Fruit fly (Drosophila melanogaster) whole organism, pupa: ENCODE measurements around the gene kraken.

ENCODE experiments used
- CG10348 ChIP-seq: fragments of 200-800 bp; sonication (Bioruptor generic); IDR thresholded peaks from 2 replicates; pipeline ENCODE4 v1.3.6; 2022; ENCODE audit warnings: missing biosample characterization, missing genetic modification characterization
- CG12605 ChIP-seq: fragments of 200-800 bp; sonication (Bioruptor generic); IDR thresholded peaks from 2 replicates; pipeline ENCODE4 v1.3.6; 2022; ENCODE audit warnings: missing biosample characterization, missing genetic modification characterization
- CG13204 ChIP-seq: fragments of 200-800 bp; sonication (Bioruptor generic); optimal IDR thresholded peaks from 2 replicates; lab custom pipeline; 2018; ENCODE audit warnings: missing biosample characterization, mild to moderate bottlenecking, missing genetic modification characterization, moderate library complexity
- CG14655 ChIP-seq: fragments of 200-800 bp; sonication (Bioruptor generic); optimal IDR thresholded peaks from 3 replicates; lab custom pipeline; 2017; ENCODE audit warnings: mild to moderate bottlenecking, missing biosample characterization, missing genetic modification reagents, missing genetic modification characterization
- CG15710 ChIP-seq: fragments of 200-800 bp; sonication (Bioruptor generic); optimal IDR thresholded peaks from 2 replicates; lab custom pipeline; 2018; ENCODE audit warnings: missing biosample characterization, mild to moderate bottlenecking, missing genetic modification characterization, moderate library complexity
- CG17806 ChIP-seq: fragments of 200-800 bp; sonication (Bioruptor generic); optimal IDR thresholded peaks from 2 replicates; lab custom pipeline; 2018; ENCODE audit warnings: missing biosample characterization, mild to moderate bottlenecking, missing genetic modification characterization, moderate library complexity
- CG32121 ChIP-seq: fragments of 200-800 bp; sonication (Bioruptor generic); IDR thresholded peaks from 2 replicates; pipeline ENCODE4 v1.3.6; 2022; ENCODE audit warnings: missing biosample characterization, missing genetic modification characterization
- CG34367 ChIP-seq: fragments of 200-800 bp; sonication (Bioruptor generic); optimal IDR thresholded peaks from 2 replicates; lab custom pipeline; 2018; ENCODE audit warnings: missing biosample characterization, mild to moderate bottlenecking, missing genetic modification characterization
- CG4496 ChIP-seq: fragments of 200-800 bp; sonication (Bioruptor generic); IDR thresholded peaks from 3 replicates; pipeline ENCODE4 v1.3.6; 2022; ENCODE audit warnings: missing biosample characterization, missing genetic modification characterization
- CG8159 ChIP-seq: fragments of 200-800 bp; sonication (Bioruptor generic); optimal IDR thresholded peaks from 3 replicates; lab custom pipeline; 2018; ENCODE audit warnings: missing biosample characterization, mild to moderate bottlenecking, missing genetic modification characterization, moderate library complexity
- CG8301 ChIP-seq: fragments of 200-800 bp; sonication (Bioruptor generic); optimal IDR thresholded peaks from 2 replicates; lab custom pipeline; 2018; ENCODE audit warnings: missing biosample characterization, mild to moderate bottlenecking, missing genetic modification characterization
- CG9948 ChIP-seq: fragments of 200-800 bp; sonication (Bioruptor generic); optimal IDR thresholded peaks from 2 replicates; lab custom pipeline; 2018; ENCODE audit warnings: missing biosample characterization, mild to moderate bottlenecking, missing genetic modification characterization, moderate library complexity
- D1 ChIP-seq: fragments of 200-800 bp; sonication (Bioruptor generic); optimal IDR thresholded peaks from 2 replicates; lab custom pipeline; 2018; ENCODE audit warnings: missing biosample characterization, mild to moderate bottlenecking, missing genetic modification characterization, moderate library complexity
- EcR ChIP-seq: fragments of 200-800 bp; sonication (Bioruptor generic); optimal IDR thresholded peaks from 3 replicates; lab custom pipeline; 2019; ENCODE audit warnings: missing biosample characterization, missing genetic modification characterization, mild to moderate bottlenecking, moderate library complexity, missing genetic modification reagents
- Ets98B ChIP-seq: fragments of 200-800 bp; sonication (Bioruptor generic); IDR thresholded peaks from 2 replicates; pipeline ENCODE4 v1.3.6; 2022; ENCODE audit warnings: missing biosample characterization, missing genetic modification characterization
- Pif1A ChIP-seq: fragments of 200-800 bp; sonication (Bioruptor generic); optimal IDR thresholded peaks from 3 replicates; lab custom pipeline; 2016; ENCODE audit warnings: missing biosample characterization, missing genetic modification characterization
- Pif1B ChIP-seq: fragments of 200-800 bp; sonication (Bioruptor generic); optimal IDR thresholded peaks from 3 replicates; lab custom pipeline; 2016; ENCODE audit warnings: missing biosample characterization, missing genetic modification characterization
- Snoo ChIP-seq: fragments of 200-800 bp; sonication (Bioruptor generic); optimal IDR thresholded peaks from 3 replicates; lab custom pipeline; 2017; ENCODE audit warnings: missing biosample characterization, mild to moderate bottlenecking, missing genetic modification characterization, inconsistent platforms
- fd96Ca ChIP-seq: fragments of 200-800 bp; sonication (Bioruptor generic); IDR thresholded peaks from 3 replicates; pipeline ENCODE4 v1.3.6; 2022; ENCODE audit warnings: missing biosample characterization, missing genetic modification characterization
- gl ChIP-seq: fragments of 200-800 bp; sonication (Bioruptor generic); optimal IDR thresholded peaks from 2 replicates; lab custom pipeline; 2018; ENCODE audit warnings: missing biosample characterization, mild to moderate bottlenecking, missing genetic modification characterization
- rn ChIP-seq: fragments of 200-800 bp; sonication (Bioruptor generic); IDR thresholded peaks from 2 replicates; pipeline ENCODE4 v1.3.6; 2022; ENCODE audit warnings: missing biosample characterization, missing genetic modification characterization

kraken gene

DNA sequence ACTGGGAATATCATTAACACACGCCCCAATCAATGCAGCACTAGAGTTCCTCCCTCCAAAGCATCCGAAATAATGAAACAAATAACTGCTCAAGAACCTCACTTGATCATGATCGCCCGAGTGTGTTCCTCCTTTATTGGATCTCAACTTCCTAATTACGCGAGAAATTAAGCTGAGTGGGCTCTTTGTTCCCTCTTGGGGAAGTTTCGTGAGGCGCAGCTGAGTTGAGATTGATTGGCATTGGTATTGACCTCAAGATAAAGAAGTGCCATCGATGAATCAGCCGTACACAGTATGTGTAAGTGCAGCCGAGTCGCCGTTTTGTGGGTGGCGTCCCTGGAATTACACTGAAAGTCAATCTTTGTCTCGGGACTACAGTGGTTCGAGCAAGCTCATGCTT, 9.7 kb upstream of the kraken start:
- peak; percentile 65 for TF ChIP-seq EcR (GFP tag; lab: Kevin White, UChicago)
- no peak for TF ChIP-seq CG10348
- TF ChIP-seq, all 21 proteins: peak for 1

DNA sequence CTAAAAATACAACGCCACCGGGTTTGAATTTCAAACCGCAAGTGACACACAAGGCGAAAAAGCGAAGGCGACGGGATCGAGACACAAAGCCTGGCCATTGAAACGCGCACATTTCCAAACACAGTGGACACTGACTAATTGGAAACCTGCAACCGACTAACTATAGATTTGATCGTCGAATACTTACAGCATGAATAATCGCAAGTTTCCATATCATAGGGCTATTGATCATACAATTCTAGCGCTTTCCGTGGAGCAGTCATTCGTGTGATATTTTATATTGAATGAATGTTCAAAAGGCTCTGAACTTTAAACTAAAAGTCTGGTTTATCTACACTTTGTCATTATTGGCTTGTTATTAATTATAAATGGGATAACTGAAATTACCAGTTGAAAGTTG, 9.3 kb upstream of the kraken start:
- no peak for TF ChIP-seq CG15710 (tag; lab: Kevin White, UChicago)
- no peak for TF ChIP-seq CG13204 (GFP tag; lab: Kevin White, UChicago)
- TF ChIP-seq CG34367 (tag; lab: Kevin White, UChicago), result no peak
- no peak for TF ChIP-seq EcR (GFP tag; lab: Kevin White, UChicago)
- TF ChIP-seq fd96Ca (GFP tag; lab: Robert Waterston, UW), result no peak
- TF ChIP-seq CG17806 (tag; lab: Kevin White, UChicago), result no peak
- TF ChIP-seq D1, result no peak

DNA sequence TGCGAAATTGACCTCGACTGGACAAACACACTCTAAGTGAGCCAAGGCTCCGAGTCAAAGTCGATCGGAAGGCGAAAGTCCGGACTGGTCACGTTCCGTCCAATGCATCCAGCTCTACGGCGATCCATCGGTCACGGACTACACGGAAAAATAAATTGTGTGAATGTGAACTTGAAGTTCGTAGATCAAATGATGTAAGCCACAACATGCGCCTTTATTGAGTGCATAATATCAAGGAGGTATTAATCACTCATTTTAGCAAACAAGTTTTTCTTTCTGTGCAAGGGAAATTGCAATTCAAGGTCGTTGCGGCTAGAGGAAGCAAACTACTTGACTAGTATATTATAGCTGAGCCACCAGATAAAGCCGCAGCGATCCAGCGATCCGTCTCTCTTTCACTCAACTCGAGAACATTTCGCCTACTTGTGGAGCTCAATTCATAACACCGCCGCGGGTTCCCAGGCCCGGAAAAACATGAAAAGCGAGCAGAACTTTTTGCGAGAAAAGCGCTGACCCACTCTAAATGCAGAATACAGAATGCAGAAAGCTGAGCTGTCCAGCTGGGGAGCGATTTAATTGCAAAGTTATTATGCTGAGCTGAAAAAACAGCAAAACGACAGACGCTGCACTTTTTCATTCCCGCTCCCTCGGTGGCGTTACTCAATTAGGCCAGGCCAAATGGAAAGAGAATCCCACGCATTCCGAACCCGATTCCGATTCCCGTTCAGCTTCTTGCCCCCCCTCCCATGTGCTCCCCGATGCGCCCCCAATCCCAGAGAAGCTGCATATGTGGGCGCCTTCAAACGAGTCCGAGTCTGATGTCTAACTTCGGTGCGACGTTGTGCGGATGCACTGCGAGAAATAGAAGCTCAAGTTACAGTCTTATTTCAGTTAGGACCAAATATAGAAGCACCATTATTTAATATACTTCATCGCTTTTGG, 8.4 kb upstream of the kraken start:
- TF ChIP-seq CG8301 (peak; percentile 70), CG32121 (peak; percentile 12; the same call in 1 of the 2 replicates), CG4496 (peak; percentile 75), D1 (no peak), CG8159 (tag; lab: Kevin White, UChicago) (peak; percentile 52), Pif1A (GFP tag; lab: Kevin White, UChicago) (peak; percentile 32), gl (tag; lab: Kevin White, UChicago) (peak; percentile 37), Ets98B (peak; percentile 59), CG34367 (tag; lab: Kevin White, UChicago) (peak; percentile 48), CG14655 (peak; percentile 75), CG13204 (GFP tag; lab: Kevin White, UChicago) (peak; percentile 23), CG15710 (tag; lab: Kevin White, UChicago) (peak; percentile 15), fd96Ca (GFP tag; lab: Robert Waterston, UW) (peak; percentile 53; the same call in 2 of the 3 replicates), CG12605 (GFP tag; lab: Robert Waterston, UW) (peak; percentile 65), CG9948 (tag; lab: Kevin White, UChicago) (peak; percentile 32), Snoo (tag; lab: Kevin White, UChicago) (no peak), CG10348 (no peak), EcR (GFP tag; lab: Kevin White, UChicago) (no peak), CG17806 (tag; lab: Kevin White, UChicago) (peak; percentile 52), Pif1B (GFP tag; lab: Kevin White, UChicago) (no peak), rn (GFP tag; lab: Robert Waterston, UW) (peak; percentile 33; the same call in 1 of the 2 replicates)

DNA sequence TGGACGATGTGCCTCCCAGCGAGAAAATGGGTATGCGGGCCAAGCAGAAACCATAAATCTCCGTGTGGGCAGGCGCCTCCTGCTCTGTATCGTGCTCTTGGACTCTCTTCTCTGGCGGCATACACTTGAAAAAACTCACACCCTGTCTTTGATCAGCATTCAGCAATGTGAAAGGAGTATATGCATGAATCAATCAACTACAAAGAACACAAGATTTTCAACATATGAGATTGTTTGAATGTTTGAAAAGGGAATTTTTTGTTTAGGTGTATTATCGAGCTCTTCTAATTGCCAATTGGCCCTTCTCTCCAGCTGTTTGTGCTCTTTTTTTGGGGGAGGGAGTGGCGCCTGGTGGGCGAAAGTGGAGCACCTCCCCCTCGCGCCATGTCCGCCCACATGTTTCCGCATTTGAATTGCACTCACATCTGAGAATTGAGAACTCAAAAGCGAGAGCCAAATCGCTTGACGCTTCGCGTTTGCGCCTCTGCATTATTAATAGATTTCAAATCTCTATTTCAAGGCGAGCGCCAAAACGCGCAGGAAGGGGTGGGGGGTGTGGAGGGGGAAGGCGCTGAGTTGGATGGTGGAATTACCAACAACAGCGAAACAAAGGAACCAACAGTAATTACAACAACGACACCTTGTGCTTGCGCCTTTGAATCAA, 7.1 kb upstream of the kraken start:
- TF ChIP-seq Snoo (tag; lab: Kevin White, UChicago) (peak; percentile 62), CG34367 (tag; lab: Kevin White, UChicago) (peak; percentile 55), CG14655 (peak; percentile 88), rn (GFP tag; lab: Robert Waterston, UW) (peak; percentile 75), CG15710 (tag; lab: Kevin White, UChicago) (peak; percentile 60), fd96Ca (GFP tag; lab: Robert Waterston, UW) (peak; percentile 92), CG13204 (GFP tag; lab: Kevin White, UChicago) (no peak), gl (tag; lab: Kevin White, UChicago) (no peak), CG17806 (tag; lab: Kevin White, UChicago) (peak; percentile 72), CG8301 (peak; percentile 88), CG4496 (peak; percentile 94), D1 (no peak), CG8159 (tag; lab: Kevin White, UChicago) (peak; percentile 58), CG10348 (no peak), CG9948 (tag; lab: Kevin White, UChicago) (peak; percentile 67), CG32121 (peak; percentile 86), Ets98B (peak; percentile 92), EcR (GFP tag; lab: Kevin White, UChicago) (no peak), Pif1B (GFP tag; lab: Kevin White, UChicago) (peak; percentile 80), CG12605 (GFP tag; lab: Robert Waterston, UW) (peak; percentile 84), Pif1A (GFP tag; lab: Kevin White, UChicago) (peak; percentile 82)

DNA sequence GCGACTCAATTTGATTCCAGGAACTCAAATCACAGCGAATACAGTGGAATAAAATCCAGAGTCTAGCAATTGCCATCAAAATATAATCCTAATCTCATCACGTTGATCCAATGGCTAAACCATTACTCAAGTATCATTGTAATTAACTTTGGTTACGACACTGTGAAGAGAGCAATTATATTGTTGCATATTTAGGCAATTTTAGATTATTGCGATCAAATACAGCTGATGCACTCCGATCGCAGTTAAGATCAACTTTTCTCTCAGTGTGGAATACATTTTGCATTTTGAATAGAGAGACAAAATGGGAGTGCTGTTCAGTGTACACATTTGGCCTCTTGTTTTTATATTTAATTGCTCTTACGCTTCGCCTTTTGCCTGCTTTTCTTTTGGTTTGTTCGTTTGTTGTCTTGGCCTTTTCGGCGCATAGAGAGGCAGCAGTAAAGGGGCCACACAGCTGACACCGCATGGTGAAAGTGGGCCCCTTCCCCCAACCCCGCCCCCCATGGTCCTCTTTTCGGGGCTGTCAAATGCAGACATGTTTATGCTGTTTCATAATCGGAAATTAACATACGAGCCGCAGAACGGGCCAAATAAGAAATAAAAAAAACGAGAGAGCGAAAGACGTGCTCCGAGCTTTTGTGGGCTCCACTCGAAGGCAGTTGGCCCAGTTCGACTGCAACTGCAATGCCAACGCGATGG, 6.2 kb upstream of the kraken start:
- TF ChIP-seq EcR (GFP tag; lab: Kevin White, UChicago) (no peak), CG9948 (tag; lab: Kevin White, UChicago) (peak; percentile 1), Pif1B (GFP tag; lab: Kevin White, UChicago) (peak; percentile 33), rn (GFP tag; lab: Robert Waterston, UW) (no peak), CG10348 (no peak), CG13204 (GFP tag; lab: Kevin White, UChicago) (no peak), CG4496 (peak; percentile 82; the same call in 2 of the 3 replicates), CG8301 (peak; percentile 83), gl (tag; lab: Kevin White, UChicago) (no peak), CG17806 (tag; lab: Kevin White, UChicago) (peak; percentile 36), CG15710 (tag; lab: Kevin White, UChicago) (no peak), CG12605 (GFP tag; lab: Robert Waterston, UW) (no peak; the same call in 1 of the 2 replicates), D1 (no peak), Ets98B (peak; percentile 61), CG8159 (tag; lab: Kevin White, UChicago) (peak; percentile 5), Snoo (tag; lab: Kevin White, UChicago) (peak; percentile 10), fd96Ca (GFP tag; lab: Robert Waterston, UW) (peak; percentile 78; the same call in 2 of the 3 replicates), CG34367 (tag; lab: Kevin White, UChicago) (no peak), CG14655 (peak; percentile 76), CG32121 (peak; percentile 59; the same call in 1 of the 2 replicates), Pif1A (GFP tag; lab: Kevin White, UChicago) (peak; percentile 66)
- TF ChIP-seq, all 21 proteins: peak for 12
